Fruit fly (Drosophila melanogaster): ENCODE measurements around the gene CG13361.

Gene CG13361

DNA sequence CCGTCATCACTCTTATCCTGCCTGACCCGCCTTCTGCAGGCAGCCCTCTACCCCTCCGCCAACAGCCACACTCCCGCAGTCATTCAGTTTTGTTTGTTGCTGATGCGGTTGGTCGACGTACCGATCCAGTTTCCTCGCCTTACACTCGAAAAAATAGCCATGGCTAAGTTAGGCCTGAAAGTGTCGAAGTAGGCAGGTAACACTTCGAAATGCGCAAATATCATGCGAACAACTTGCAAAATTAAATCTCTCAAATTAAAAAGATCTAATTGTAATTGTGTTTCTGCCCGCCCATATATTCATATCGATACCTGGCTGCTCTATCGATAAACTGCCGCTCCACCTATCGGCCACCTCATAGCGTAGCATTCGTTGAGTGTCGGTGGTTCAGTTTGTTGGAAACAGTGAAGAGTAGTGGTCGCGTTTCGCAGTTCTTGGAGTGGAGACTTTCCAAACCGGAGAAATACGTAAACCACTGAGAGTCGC is 16.2 kb upstream of the CG13361 start, which contains the start of gene fz3 (continued):
- TF ChIP-seq Sox14 (GFP tag; optimal IDR thresholded peaks at IDR 0.05) = peak; percentile 76
- TF ChIP-seq Met (GFP tag; optimal IDR thresholded peaks at IDR 0.05) = peak; percentile 82
- TF ChIP-seq dsx (GFP tag; optimal IDR thresholded peaks at IDR 0.05; ENCODE audit: poor library complexity, severe bottlenecking) = peak; percentile 73
- peak; percentile 86 for TF ChIP-seq Sox102F (GFP tag; optimal IDR thresholded peaks at IDR 0.05)
- TF ChIP-seq CG1621 (tag; optimal IDR thresholded peaks at IDR 0.05) = peak; percentile 72
- TF ChIP-seq Eip93F (GFP tag; optimal IDR thresholded peaks at IDR 0.05) = no peak
- TF ChIP-seq Smox (GFP tag; optimal IDR thresholded peaks at IDR 0.05) = peak; percentile 73
- TF ChIP-seq esn (GFP tag; optimal IDR thresholded peaks at IDR 0.05) = peak; percentile 82
- peak; percentile 76 for TF ChIP-seq pdm3 (GFP tag; optimal IDR thresholded peaks at IDR 0.05)
- peak; percentile 65 for TF ChIP-seq CG34406 (GFP tag; optimal IDR thresholded peaks at IDR 0.05)
- TF ChIP-seq eg (GFP tag; IDR thresholded peaks at IDR 0.05) = peak; percentile 67
- TF ChIP-seq Eip75B (GFP tag; optimal IDR thresholded peaks at IDR 0.05) = peak; percentile 80
- peak; percentile 70 for TF ChIP-seq Ets96B (tag; optimal IDR thresholded peaks at IDR 0.05)
- no peak for TF ChIP-seq CG11294 (GFP tag; IDR thresholded peaks at IDR 0.05)
- TF ChIP-seq topi (GFP tag; optimal IDR thresholded peaks at IDR 0.05) = peak; percentile 86

DNA sequence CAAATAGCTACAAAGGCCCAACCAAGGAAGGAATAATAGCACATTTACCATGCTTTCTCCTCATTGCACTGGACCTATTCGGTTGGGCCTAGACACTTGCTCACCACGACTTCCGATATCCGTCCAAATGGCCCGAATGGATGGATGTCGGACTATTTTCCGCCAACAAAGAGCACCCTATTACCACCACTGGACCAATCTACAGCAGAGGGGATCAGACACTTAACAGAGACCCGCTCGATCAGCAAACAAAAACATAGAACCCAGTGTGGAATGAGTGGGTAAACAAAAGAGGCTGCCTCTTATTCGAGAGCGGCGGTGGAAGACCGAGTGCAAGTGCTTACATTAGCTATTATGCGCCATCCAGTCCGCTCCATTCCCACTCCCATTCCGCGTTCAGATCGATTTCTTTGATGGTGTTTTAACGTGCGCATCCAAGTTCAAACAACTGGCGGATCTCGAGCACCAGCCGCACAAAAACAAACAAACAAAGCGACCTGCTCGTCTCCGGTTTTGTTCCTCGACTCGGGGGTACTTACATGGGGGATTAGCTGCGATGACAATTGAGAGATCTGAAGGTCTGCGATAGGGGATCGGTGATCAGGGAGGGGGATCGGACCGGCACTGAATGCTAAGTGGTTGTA is 15.1 kb upstream of the CG13361 start:
- no peak for TF ChIP-seq acj6 (GFP tag; optimal IDR thresholded peaks at IDR 0.05)
- TF ChIP-seq fkh (GFP tag; optimal IDR thresholded peaks at IDR 0.05) = peak; percentile 85
- no peak for TF ChIP-seq CG34406 (GFP tag; optimal IDR thresholded peaks at IDR 0.05)

DNA sequence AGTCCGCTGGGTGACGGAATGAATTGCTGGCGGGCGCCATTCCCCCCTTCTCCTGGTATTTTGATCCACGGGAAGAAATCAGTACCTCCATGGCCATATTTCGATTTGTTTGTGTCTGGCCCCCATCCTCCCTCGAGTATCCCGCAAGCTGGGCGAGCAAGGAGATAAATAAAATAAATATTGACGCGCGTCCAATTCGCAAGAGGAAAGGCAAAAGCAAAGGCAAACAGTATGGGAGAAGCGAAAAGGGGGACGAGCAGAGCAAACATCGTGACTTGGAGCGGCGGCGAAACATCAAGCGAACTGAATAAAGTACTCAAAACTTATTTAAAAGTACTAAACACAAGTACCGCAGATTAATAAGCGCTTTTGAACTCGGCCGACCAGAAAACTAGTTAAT is 14.5 kb upstream of the CG13361 start:
- TF ChIP-seq lz (GFP tag; optimal IDR thresholded peaks at IDR 0.05) (peak; percentile 27), CG11902 (GFP tag; optimal IDR thresholded peaks at IDR 0.05) (no peak), fd85E (GFP tag; optimal IDR thresholded peaks at IDR 0.05) (no peak), CG6854 (GFP tag; optimal IDR thresholded peaks at IDR 0.05) (peak; percentile 77), Hr39 (GFP tag; optimal IDR thresholded peaks at IDR 0.05) (no peak), dsx (GFP tag; optimal IDR thresholded peaks at IDR 0.05; ENCODE audit: poor library complexity, severe bottlenecking) (peak; percentile 14), CG8632 (GFP tag; optimal IDR thresholded peaks at IDR 0.05) (peak; percentile 64), CG8319 (GFP tag; optimal IDR thresholded peaks at IDR 0.05) (peak; percentile 23), Ets21C (GFP tag; optimal IDR thresholded peaks at IDR 0.05) (no peak), CG8119 (GFP tag; IDR thresholded peaks at IDR 0.05) (no peak), esn (GFP tag; optimal IDR thresholded peaks at IDR 0.05) (peak; percentile 69), Hr4 (GFP tag; optimal IDR thresholded peaks at IDR 0.05) (no peak), Met (GFP tag; optimal IDR thresholded peaks at IDR 0.05) (peak; percentile 47), CG11294 (GFP tag; IDR thresholded peaks at IDR 0.05) (no peak), svp (GFP tag) (no peak), acj6 (GFP tag; optimal IDR thresholded peaks at IDR 0.05) (peak; percentile 19), Sox102F (GFP tag; optimal IDR thresholded peaks at IDR 0.05) (peak; percentile 65), CG32006 (GFP tag; optimal IDR thresholded peaks at IDR 0.05) (no peak), Eip78C (GFP tag) (peak; percentile 89), cyc (GFP tag; optimal IDR thresholded peaks at IDR 0.05) (peak; percentile 19), Eip75B (GFP tag; optimal IDR thresholded peaks at IDR 0.05) (peak; percentile 31), CG9139 (GFP tag; optimal IDR thresholded peaks at IDR 0.05) (peak; percentile 7), Smox (GFP tag; optimal IDR thresholded peaks at IDR 0.05) (peak; percentile 44), Eip93F (GFP tag; optimal IDR thresholded peaks at IDR 0.05) (no peak), CG10631 (GFP tag; optimal IDR thresholded peaks at IDR 0.05) (peak; percentile 48), Gug (GFP tag; IDR thresholded peaks at IDR 0.05) (no peak), CG4318 (GFP tag; optimal IDR thresholded peaks at IDR 0.05) (no peak), fd59A (GFP tag; optimal IDR thresholded peaks at IDR 0.05) (peak; percentile 20), topi (GFP tag; optimal IDR thresholded peaks at IDR 0.05) (peak; percentile 60), vri (GFP tag; optimal IDR thresholded peaks at IDR 0.05) (peak; percentile 49), fkh (GFP tag; optimal IDR thresholded peaks at IDR 0.05) (peak; percentile 87), CG15336 (GFP tag; IDR thresholded peaks at IDR 0.05) (no peak), CG31627 (GFP tag; optimal IDR thresholded peaks at IDR 0.05) (peak; percentile 19), pdm3 (GFP tag; optimal IDR thresholded peaks at IDR 0.05) (peak; percentile 28), CG16779 (tag; optimal IDR thresholded peaks at IDR 0.05) (no peak), eg (GFP tag; IDR thresholded peaks at IDR 0.05) (0 out of 3 replicates have a peak, but pooled peaks have one; percentile 30), CG10669 (GFP tag; optimal IDR thresholded peaks at IDR 0.05) (peak; percentile 33), Ets96B (tag; optimal IDR thresholded peaks at IDR 0.05) (peak; percentile 34), Sox15 (GFP tag; optimal IDR thresholded peaks at IDR 0.05) (no peak), CG6163 (GFP tag; IDR thresholded peaks at IDR 0.05) (peak; percentile 75), dac (GFP tag; optimal IDR thresholded peaks at IDR 0.05) (no peak), CG1621 (tag; optimal IDR thresholded peaks at IDR 0.05) (peak; percentile 47)
